Worm (Caenorhabditis elegans) whole organism, young adult: Measurements from ENCODE around the gene C36B7.1.

Source experiments
- B0019.2 ChIP-seq: fragments of 200-800 bp; sonication (Bioruptor generic); conservative IDR thresholded peaks from 2 replicates; pipeline ENCODE4 v1.3.6; 2022; ENCODE audit warnings: missing genetic modification reagents, missing genetic modification characterization, missing compliant biosample characterization
- F10E7.11 ChIP-seq: sonication (generic microtip); optimal IDR thresholded peaks from 2 replicates; lab custom pipeline; 2017; ENCODE audit warnings: mild to moderate bottlenecking, missing genetic modification characterization, moderate library complexity, missing compliant biosample characterization
- F57C9.4 ChIP-seq: sonication (generic microtip); optimal IDR thresholded peaks from 2 replicates; lab custom pipeline; 2017; ENCODE audit warnings: mild to moderate bottlenecking, missing genetic modification characterization, missing compliant biosample characterization
- K12H6.12 ChIP-seq: fragments of 200-800 bp; sonication (Bioruptor generic); optimal IDR thresholded peaks from 2 replicates; lab custom pipeline; 2018; ENCODE audit warnings: mild to moderate bottlenecking, missing genetic modification characterization, missing compliant biosample characterization
- Y56A3A.18 ChIP-seq: fragments of 200-800 bp; sonication (Bioruptor generic); IDR thresholded peaks from 2 replicates; pipeline ENCODE4 v1.3.6; 2022; ENCODE audit warnings: missing genetic modification reagents, missing genetic modification characterization, missing compliant biosample characterization
- Y67H2A.10 ChIP-seq: fragments of 200-800 bp; sonication (Bioruptor generic); conservative IDR thresholded peaks from 2 replicates; pipeline ENCODE4 v1.3.6; 2022; ENCODE audit warnings: missing genetic modification reagents, missing genetic modification characterization, missing compliant biosample characterization
- ZK185.1 ChIP-seq: sonication (generic microtip); optimal IDR thresholded peaks from 2 replicates; lab custom pipeline; 2016; ENCODE audit warnings: mild to moderate bottlenecking, missing genetic modification characterization, missing compliant biosample characterization; ENCODE audit not compliant: poor library complexity, severe bottlenecking
- akir-1 ChIP-seq: fragments of 200-800 bp; sonication (Bioruptor generic); optimal IDR thresholded peaks from 2 replicates; lab custom pipeline; 2018; ENCODE audit warnings: mild to moderate bottlenecking, missing genetic modification characterization, moderate library complexity, missing compliant biosample characterization
- atf-7 ChIP-seq: sonication (generic microtip); optimal IDR thresholded peaks from 2 replicates; lab custom pipeline; 2017; ENCODE audit warnings: mild to moderate bottlenecking, missing genetic modification characterization, missing compliant biosample characterization
- athp-1 ChIP-seq: sonication (generic microtip); optimal IDR thresholded peaks from 2 replicates; lab custom pipeline; 2017; ENCODE audit warnings: mild to moderate bottlenecking, missing genetic modification characterization, missing compliant biosample characterization
- attf-6 ChIP-seq: fragments of 200-800 bp; sonication (Bioruptor generic); IDR thresholded peaks from 2 replicates; pipeline ENCODE4 v1.3.6; 2022; ENCODE audit warnings: missing genetic modification reagents, missing genetic modification characterization, missing compliant biosample characterization
- bed-1 ChIP-seq: fragments of 200-800 bp; sonication (Bioruptor generic); IDR thresholded peaks from 2 replicates; pipeline ENCODE4 v1.3.6; 2022; ENCODE audit warnings: missing genetic modification reagents, missing genetic modification characterization, missing compliant biosample characterization
- ccch-3 ChIP-seq: fragments of 200-800 bp; sonication (Bioruptor generic); optimal IDR thresholded peaks from 2 replicates; lab custom pipeline; 2018; ENCODE audit warnings: mild to moderate bottlenecking, missing genetic modification characterization, missing compliant biosample characterization
- cebp-1 ChIP-seq, 2 experiments: fragments of 200-800 bp in 1 of 2; sonication (Bioruptor generic) in 1 of 2; sonication (generic microtip) in 1 of 2; IDR thresholded peaks in 1 of 2; optimal IDR thresholded peaks in 1 of 2; 2 replicates each; pipeline versions ENCODE4 v1.3.6 to Lab custom; 2017 to 2022; ENCODE audit warnings: missing compliant biosample characterization in 2 of 2, missing genetic modification characterization in 2 of 2, mild to moderate bottlenecking in 1 of 2, missing genetic modification reagents in 1 of 2, moderate library complexity in 1 of 2
- ceh-40 ChIP-seq: fragments of 200-800 bp; sonication (Bioruptor generic); IDR thresholded peaks from 2 replicates; pipeline ENCODE4 v1.3.6; 2022; ENCODE audit warnings: missing genetic modification characterization, missing compliant biosample characterization
- ceh-91 ChIP-seq: fragments of 200-800 bp; sonication (Bioruptor generic); IDR thresholded peaks from 2 replicates; pipeline ENCODE4 v1.3.6; 2022; ENCODE audit warnings: missing genetic modification reagents, missing genetic modification characterization, missing compliant biosample characterization
- efl-1 ChIP-seq: fragments of 150-350 bp; optimal IDR thresholded peaks from 2 replicates; lab custom pipeline; 2014; ENCODE audit warnings: missing biosample characterization, missing genetic modification reagents, missing genetic modification characterization
- egl-44 ChIP-seq: fragments of 200-800 bp; sonication (Bioruptor generic); IDR thresholded peaks from 2 replicates; pipeline ENCODE4 v1.3.6; 2022; ENCODE audit warnings: missing genetic modification reagents, missing genetic modification characterization, missing compliant biosample characterization
- egrh-3 ChIP-seq: fragments of 200-800 bp; sonication (Bioruptor generic); IDR thresholded peaks from 2 replicates; pipeline ENCODE4 v1.3.6; 2022; ENCODE audit warnings: missing genetic modification reagents, missing genetic modification characterization, missing compliant biosample characterization
- ets-4 ChIP-seq: fragments of 200-800 bp; sonication (Bioruptor generic); optimal IDR thresholded peaks from 2 replicates; lab custom pipeline; 2018; ENCODE audit warnings: mild to moderate bottlenecking, missing genetic modification characterization, missing compliant biosample characterization
- hlh-12 ChIP-seq: sonication (generic microtip); optimal IDR thresholded peaks from 2 replicates; lab custom pipeline; 2016; ENCODE audit warnings: missing genetic modification characterization, missing compliant biosample characterization
- hmg-20 ChIP-seq: fragments of 200-800 bp; sonication (Bioruptor generic); IDR thresholded peaks from 2 replicates; pipeline ENCODE4 v1.3.6; 2022; ENCODE audit warnings: missing genetic modification reagents, missing genetic modification characterization, missing compliant biosample characterization
- hrde-1 ChIP-seq: sonication (generic microtip); optimal IDR thresholded peaks from 2 replicates; lab custom pipeline; 2016; ENCODE audit warnings: missing genetic modification characterization, mild to moderate bottlenecking, missing compliant biosample characterization, moderate library complexity, missing genotype, missing genetic modification reagents, borderline replicate concordance
- lin-26 ChIP-seq: fragments of 200-800 bp; sonication (Bioruptor generic); IDR thresholded peaks from 2 replicates; pipeline ENCODE4 v1.3.6; 2022; ENCODE audit warnings: missing genetic modification reagents, missing genetic modification characterization, missing compliant biosample characterization
- lin-54 ChIP-seq: fragments of 200-800 bp; sonication (Bioruptor generic); optimal IDR thresholded peaks from 2 replicates; lab custom pipeline; 2018; ENCODE audit warnings: mild to moderate bottlenecking, missing genetic modification characterization, missing compliant biosample characterization
- lsl-1 ChIP-seq: fragments of 200-800 bp; sonication (Bioruptor generic); optimal IDR thresholded peaks from 2 replicates; lab custom pipeline; 2018; ENCODE audit warnings: mild to moderate bottlenecking, missing genetic modification characterization, moderate library complexity, missing compliant biosample characterization
- madf-3 ChIP-seq: fragments of 200-800 bp; sonication (Bioruptor generic); IDR thresholded peaks from 2 replicates; pipeline ENCODE4 v1.3.6; 2022; ENCODE audit warnings: missing genetic modification reagents, missing genetic modification characterization, missing compliant biosample characterization
- mcd-1 ChIP-seq: fragments of 200-800 bp; sonication (Bioruptor generic); IDR thresholded peaks from 2 replicates; pipeline ENCODE4 v1.3.6; 2022; ENCODE audit warnings: missing genetic modification reagents, missing genetic modification characterization, missing compliant biosample characterization
- mel-28 ChIP-seq: sonication (generic microtip); optimal IDR thresholded peaks from 2 replicates; lab custom pipeline; 2016; ENCODE audit warnings: borderline replicate concordance, mild to moderate bottlenecking, missing genetic modification characterization, missing compliant biosample characterization
- nfyb-1 ChIP-seq: fragments of 200-800 bp; sonication (Bioruptor generic); IDR thresholded peaks from 2 replicates; pipeline ENCODE4 v1.3.6; 2022; ENCODE audit warnings: missing genetic modification reagents, missing genetic modification characterization, missing compliant biosample characterization
- nhr-120 ChIP-seq: fragments of 200-800 bp; sonication (Bioruptor generic); IDR thresholded peaks from 2 replicates; pipeline ENCODE4 v1.3.6; 2022; ENCODE audit warnings: missing genetic modification characterization, missing compliant biosample characterization
- repo-1 ChIP-seq: sonication (generic microtip); optimal IDR thresholded peaks from 2 replicates; lab custom pipeline; 2017; ENCODE audit warnings: mild to moderate bottlenecking, missing genetic modification characterization, missing compliant biosample characterization
- sptf-2 ChIP-seq: fragments of 200-800 bp; sonication (Bioruptor generic); optimal IDR thresholded peaks from 2 replicates; lab custom pipeline; 2018; ENCODE audit warnings: mild to moderate bottlenecking, missing genetic modification characterization, missing compliant biosample characterization
- tbx-9 ChIP-seq: sonication (generic microtip); optimal IDR thresholded peaks from 2 replicates; lab custom pipeline; 2016; ENCODE audit warnings: borderline replicate concordance, missing genetic modification characterization, inconsistent platforms, missing compliant biosample characterization
- unc-130 ChIP-seq: sonication (generic microtip); optimal IDR thresholded peaks from 2 replicates; lab custom pipeline; 2016; ENCODE audit warnings: missing genetic modification reagents, missing genetic modification characterization, missing compliant biosample characterization
- unc-62 ChIP-seq: fragments of 150-350 bp; optimal IDR thresholded peaks from 2 replicates; lab custom pipeline; 2014; ENCODE audit warnings: missing biosample characterization, missing genetic modification reagents, missing genetic modification characterization
- ztf-25 ChIP-seq: fragments of 200-800 bp; sonication (Bioruptor generic); IDR thresholded peaks from 2 replicates; pipeline ENCODE4 v1.3.6; 2022; ENCODE audit warnings: missing genetic modification reagents, missing genetic modification characterization, missing compliant biosample characterization
- ztf-26 ChIP-seq: sonication (generic microtip); optimal IDR thresholded peaks from 2 replicates; lab custom pipeline; 2017; ENCODE audit warnings: missing genetic modification characterization, missing compliant biosample characterization
- ztf-6 ChIP-seq: fragments of 200-800 bp; sonication (Bioruptor generic); IDR thresholded peaks from 2 replicates; pipeline ENCODE4 v1.3.6; 2022; ENCODE audit warnings: missing genetic modification reagents, missing genetic modification characterization, missing compliant biosample characterization

C36B7.1 gene

ce11 chrX:7153460-7153859 is 40.8 kb downstream of the C36B7.1 start:
- TF ChIP-seq unc-130 (no peak), ceh-91 (no peak), ZK185.1 (tag; lab: Kevin White, UChicago) (no peak), lsl-1 (no peak), ztf-25 (GFP tag; lab: Robert Waterston, UW) (no peak), egrh-3 (GFP tag; lab: Robert Waterston, UW) (no peak), sptf-2 (GFP tag; lab: Kevin White, UChicago) (no peak), atf-7 (no peak), F57C9.4 (no peak), mel-28 (no peak), tbx-9 (tag; lab: Kevin White, UChicago) (no peak), ztf-6 (GFP tag; lab: Robert Waterston, UW) (no peak), ccch-3 (GFP tag; lab: Kevin White, UChicago) (no peak), hlh-12 (tag; lab: Kevin White, UChicago) (no peak), ets-4 (GFP tag; lab: Kevin White, UChicago) (no peak), B0019.2 (GFP tag; lab: Robert Waterston, UW) (no peak)

ce11 chrX:7155879-7156278 is 43.2 kb downstream of the C36B7.1 start, which contains the start of gene C54D1.7:
Gene C54D1.7 (minus strand): TSS chrX:7156035.
- no peak for TF ChIP-seq nfyb-1
- TF ChIP-seq nhr-120 (GFP tag; lab: Robert Waterston, UW) = no peak
- no peak for TF ChIP-seq hmg-20 (GFP tag; lab: Robert Waterston, UW)
- no peak for TF ChIP-seq Y67H2A.10 (GFP tag; lab: Robert Waterston, UW)
- TF ChIP-seq ztf-26 (tag; lab: Kevin White, UChicago) = no peak
- no peak for TF ChIP-seq athp-1 (tag; lab: Kevin White, UChicago)

- TF ChIP-seq repo-1 (tag; lab: Kevin White, UChicago) (no peak), F10E7.11 (no peak), attf-6 (GFP tag; lab: Robert Waterston, UW) (no peak), ceh-40 (GFP tag; lab: Robert Waterston, UW) (no peak), mcd-1 (GFP tag; lab: Robert Waterston, UW) (no peak), lin-26 (GFP tag; lab: Robert Waterston, UW) (no peak), Y56A3A.18 (no peak), ets-4 (GFP tag; lab: Kevin White, UChicago) (no peak), K12H6.12 (no peak), athp-1 (tag; lab: Kevin White, UChicago) (no peak)
Observed at ce11 chrX:7157483-7157882, 44.8 kb downstream of the C36B7.1 start.

ce11 chrX:7158736-7159135 is 46.0 kb downstream of the C36B7.1 start, which contains the start of gene pgp-10:
Gene pgp-10 (plus strand): TSS chrX:7159036.
- TF ChIP-seq madf-3 = no peak
- no peak for TF ChIP-seq hrde-1 (tag; lab: Kevin White, UChicago)
- no peak for TF ChIP-seq efl-1
- TF ChIP-seq cebp-1 (GFP tag; IDR thresholded peaks at IDR 0.05; lab: Robert Waterston, UW) = no peak
- TF ChIP-seq cebp-1 (tag; optimal IDR thresholded peaks at IDR 0.05; lab: Kevin White, UChicago) = no peak
- TF ChIP-seq unc-62 (GFP tag; lab: Kevin White, UChicago) = no peak
- TF ChIP-seq Y67H2A.10 (GFP tag; lab: Robert Waterston, UW) = no peak
- no peak for TF ChIP-seq bed-1
- TF ChIP-seq mcd-1 (GFP tag; lab: Robert Waterston, UW) = no peak
- TF ChIP-seq lin-54 (GFP tag; lab: Kevin White, UChicago) = no peak
- no peak for TF ChIP-seq egl-44 (GFP tag; lab: Robert Waterston, UW)
- no peak for TF ChIP-seq F57C9.4
- TF ChIP-seq akir-1 = no peak
- TF ChIP-seq athp-1 (tag; lab: Kevin White, UChicago) = no peak
